Fruit fly (Drosophila melanogaster) whole organism, wandering third instar larva: Measurements from ENCODE around the gene CG3104.
A peak's percentile ranks its signal among the peaks of the same experiment; 100 is the strongest.

Source experiments
- CrebA ChIP-seq: fragments of 200-800 bp; sonication (Bioruptor generic); optimal IDR thresholded peaks from 2 replicates; lab custom pipeline; 2016; ENCODE audit warnings: missing biosample characterization, mild to moderate bottlenecking, missing genetic modification characterization, borderline replicate concordance
- Dif ChIP-seq: fragments of 200-275, 200-300 bp; sonication (Bioruptor generic); optimal IDR thresholded peaks from 2 replicates; lab custom pipeline; 2018; ENCODE audit warnings: missing biosample characterization, missing genetic modification characterization; ENCODE audit not compliant: partially characterized antibody
- Hnf4 ChIP-seq: fragments of 200-800 bp; sonication (Bioruptor generic); optimal IDR thresholded peaks from 2 replicates; lab custom pipeline; 2016; ENCODE audit warnings: missing biosample characterization, mild to moderate bottlenecking, missing genetic modification characterization
- OdsH ChIP-seq: fragments of 200-800 bp; sonication (Bioruptor generic); optimal IDR thresholded peaks from 2 replicates; lab custom pipeline; 2016; ENCODE audit warnings: missing biosample characterization, mild to moderate bottlenecking, missing genetic modification characterization
- br ChIP-seq: fragments of 200-800 bp; sonication (Bioruptor generic); optimal IDR thresholded peaks from 2 replicates; lab custom pipeline; 2016; ENCODE audit warnings: missing biosample characterization, missing genetic modification characterization
- h ChIP-seq: fragments of 200-800 bp; sonication (Bioruptor generic); optimal IDR thresholded peaks from 3 replicates; lab custom pipeline; 2016; ENCODE audit warnings: missing biosample characterization, mild to moderate bottlenecking, missing genetic modification characterization
- sage ChIP-seq: fragments of 200-800 bp; sonication (Bioruptor generic); optimal IDR thresholded peaks from 2 replicates; lab custom pipeline; 2016; ENCODE audit warnings: missing biosample characterization, mild to moderate bottlenecking, missing genetic modification characterization

dm6 chr2L:2878859-2879258, 23.3 kb upstream of the CG3104 start, which contains the start of gene RabGGTb:
- TF ChIP-seq br = peak; percentile 51
- peak; percentile 20 for TF ChIP-seq Hnf4 (GFP tag; lab: Kevin White, UChicago)
- TF ChIP-seq Dif (GFP tag; lab: Kevin White, UChicago) = no peak
- peak; percentile 46 for TF ChIP-seq h (GFP tag; lab: Kevin White, UChicago)
- no peak for TF ChIP-seq CrebA (GFP tag; lab: Kevin White, UChicago)
- TF ChIP-seq OdsH (GFP tag; lab: Kevin White, UChicago) = peak; percentile 43
- no peak for TF ChIP-seq sage (GFP tag; lab: Kevin White, UChicago)
